Worm (Caenorhabditis elegans): Measurements from ENCODE around the gene F49F1.2.
"Not testable (repeated sequence)": the region's sequence is repeated elsewhere in the genome, so short reads cannot be mapped to it uniquely, and the experiment has no call there.

The F49F1.2 gene

DNA sequence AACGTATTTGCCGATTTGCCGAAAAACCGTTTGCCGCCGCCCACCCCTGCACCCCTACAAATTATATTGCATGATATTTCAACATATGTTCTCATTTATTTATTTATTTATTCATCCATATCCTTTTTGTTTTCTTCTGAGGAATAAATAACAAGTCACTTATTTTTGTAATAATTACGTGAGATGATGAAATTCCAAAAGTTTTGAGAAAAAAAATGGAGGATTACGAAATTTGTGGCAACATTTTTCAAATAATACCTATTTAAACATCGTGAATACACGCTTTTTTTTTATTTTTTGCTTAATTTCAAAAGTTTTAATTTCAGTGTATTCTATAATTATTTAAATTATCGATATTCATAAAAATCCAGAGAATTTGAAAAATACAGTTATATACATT, 18.8 kb upstream of the F49F1.2 start:
- TF ChIP-seq unc-62 (GFP tag; optimal IDR thresholded peaks at IDR 0.05): no peak

DNA sequence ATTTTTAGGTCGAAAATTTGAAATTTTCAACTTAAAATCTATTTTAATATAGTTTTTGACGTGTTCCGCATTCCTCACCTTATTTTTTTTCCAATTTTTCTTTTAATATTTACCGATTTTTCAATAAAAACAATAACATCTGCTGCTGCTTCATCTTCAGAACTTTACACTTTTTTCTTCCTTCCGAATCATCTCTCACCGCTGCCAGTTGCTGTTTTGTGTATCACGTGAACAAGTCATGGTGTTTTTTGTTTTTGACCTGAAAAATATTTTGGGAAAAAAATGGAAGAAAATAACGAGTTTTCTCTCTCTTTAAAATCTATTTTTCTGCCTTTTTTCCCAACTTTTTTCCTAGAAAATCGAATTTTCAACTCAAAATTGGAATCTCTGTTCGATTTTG, 16.0 kb upstream of the F49F1.2 start:
- no peak for TF ChIP-seq unc-62 (GFP tag; optimal IDR thresholded peaks at IDR 0.05)

DNA sequence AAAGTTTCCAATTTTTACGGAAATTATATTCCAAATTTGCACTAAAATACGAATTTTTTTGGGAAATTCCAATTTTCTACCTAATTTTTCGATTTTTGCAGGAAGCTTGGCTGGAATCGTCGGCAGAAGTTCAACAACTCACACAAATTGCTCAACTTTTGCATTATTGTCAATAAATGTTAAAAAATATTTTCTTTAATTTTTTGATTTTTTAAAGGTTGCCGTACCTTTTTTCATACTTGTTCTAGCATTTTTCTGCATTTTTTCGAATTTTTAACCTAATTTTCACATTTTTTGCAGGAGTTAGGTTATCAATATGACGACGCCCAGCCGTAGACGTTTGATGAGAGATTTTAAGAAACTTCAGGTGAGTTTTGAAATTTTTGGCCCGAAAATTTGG, 13.0 kb upstream of the F49F1.2 start, which contains the start of gene ubc-1:
TSS of gene ubc-1 (plus strand) at position 301 of the 400 bp plus-strand sequence.
- TF ChIP-seq unc-62 (GFP tag; optimal IDR thresholded peaks at IDR 0.05): no peak

DNA sequence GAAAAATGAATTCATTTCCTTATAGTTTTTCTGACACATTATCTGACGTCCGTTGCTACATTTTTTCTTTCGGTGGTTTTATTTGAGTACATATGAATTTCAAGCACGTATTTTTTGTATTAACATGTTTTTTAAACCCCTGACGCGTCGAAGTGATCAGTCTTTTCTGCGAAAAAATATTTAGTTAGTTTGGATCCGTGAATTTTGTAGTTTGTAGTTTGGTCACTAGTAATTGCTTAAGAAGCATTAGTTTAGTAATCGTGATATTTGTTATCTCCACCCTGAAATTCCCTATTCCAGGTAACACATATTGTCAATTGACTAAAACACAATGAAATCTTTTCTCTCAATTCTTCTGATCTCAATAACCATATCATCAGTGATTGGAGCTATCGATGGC, 7.0 kb upstream of the F49F1.2 start, which contains the start of gene C35B1.7:
TSS of gene C35B1.7 (plus strand) at position 301 of the 400 bp plus-strand sequence.
- TF ChIP-seq unc-62 (GFP tag; optimal IDR thresholded peaks at IDR 0.05): no peak

DNA sequence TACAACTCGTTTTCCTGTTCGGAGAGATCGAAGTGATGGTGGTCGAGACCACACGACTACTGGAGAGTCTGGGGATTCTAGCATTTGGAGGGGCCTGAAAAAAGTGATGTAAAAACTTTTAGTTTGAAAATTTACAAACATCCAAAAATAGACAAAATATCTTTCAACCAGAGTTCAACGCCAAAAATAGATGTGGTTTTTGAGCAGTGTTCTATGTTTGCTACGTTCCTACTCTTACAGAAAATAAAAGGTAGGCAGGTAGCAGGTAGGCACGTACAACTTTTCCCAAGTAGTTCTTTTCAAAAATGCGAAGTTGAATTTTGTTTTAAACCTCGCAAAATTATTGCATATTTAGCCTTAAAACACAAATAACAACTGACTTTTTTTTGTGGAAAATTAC, 3.4 kb upstream of the F49F1.2 start, which contains the start of gene F49F1.14:
TSS of gene F49F1.14 (minus strand) at position 101 of the 400 bp plus-strand sequence.
- TF ChIP-seq unc-62 (GFP tag; optimal IDR thresholded peaks at IDR 0.05): no peak

DNA sequence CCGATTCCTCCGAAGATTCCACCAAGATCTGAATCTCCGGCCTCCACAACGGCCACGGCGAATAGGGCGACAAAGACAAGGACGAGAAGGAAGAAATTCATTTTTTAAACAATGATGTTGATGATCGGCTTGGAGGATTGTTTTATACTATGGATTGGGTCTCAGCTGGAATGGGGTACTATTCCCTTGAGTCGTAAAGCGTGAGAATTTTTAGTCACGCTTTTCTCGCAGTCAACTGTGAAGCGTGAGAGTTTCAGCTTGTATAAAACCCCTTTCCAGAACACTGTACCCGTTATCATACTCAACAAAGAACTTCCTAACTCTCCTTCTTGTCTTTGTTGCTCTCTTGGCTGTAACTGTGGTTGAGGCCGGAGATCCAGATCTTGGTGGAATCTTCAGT, 1.2 kb upstream of the F49F1.2 start, which contains the start of gene F49F1.15:
TSS of gene F49F1.15 (minus strand) at position 101 of the 400 bp plus-strand sequence.
- no peak for TF ChIP-seq unc-62 (GFP tag; optimal IDR thresholded peaks at IDR 0.05)

DNA sequence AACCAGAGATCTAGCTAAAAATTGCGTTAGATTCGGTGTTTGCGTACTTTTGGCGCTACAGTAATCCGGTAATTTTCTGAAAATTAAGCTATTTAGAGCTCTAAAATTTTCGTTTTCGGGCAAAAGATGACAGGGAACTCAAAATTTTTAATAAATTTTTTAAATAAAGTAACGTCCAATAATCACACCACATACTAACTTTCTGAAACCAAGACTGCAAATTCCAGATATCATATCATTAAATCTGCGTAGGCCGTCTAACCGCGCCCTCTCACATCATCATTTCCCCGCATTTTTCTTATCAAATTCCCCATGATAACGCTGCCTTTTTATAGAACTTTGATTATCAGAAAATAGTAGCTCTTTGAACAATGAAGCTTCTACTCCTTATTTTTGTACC, 1.7 kb downstream of the F49F1.2 start, which contains the start of gene drd-50:
TSS of gene drd-50 (plus strand) at position 301 of the 400 bp plus-strand sequence.
- TF ChIP-seq unc-62 (GFP tag; optimal IDR thresholded peaks at IDR 0.05): no peak

DNA sequence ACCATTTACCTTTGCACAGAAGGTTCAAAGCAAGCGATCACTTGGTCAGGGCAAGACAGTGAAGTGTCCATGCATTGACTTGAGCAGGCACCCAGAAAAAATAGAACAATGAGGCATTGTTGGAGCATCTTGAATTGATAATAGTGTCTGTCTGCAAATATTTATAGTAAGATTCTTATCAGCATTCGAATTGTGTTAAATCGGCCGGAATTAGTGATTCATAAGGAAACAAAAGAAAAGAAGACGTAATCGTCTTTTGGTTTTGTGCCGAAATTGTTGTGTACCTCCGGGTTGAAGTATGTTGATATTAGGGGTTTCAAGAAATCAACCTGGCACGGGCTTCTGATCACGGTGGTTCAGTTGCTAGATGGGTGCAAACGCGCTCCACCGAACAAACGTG, 4.5 kb downstream of the F49F1.2 start, which contains the start of gene F49F1.5:
TSS of gene F49F1.5 (minus strand) at position 153 of the 400 bp plus-strand sequence.
- TF ChIP-seq unc-62 (GFP tag; optimal IDR thresholded peaks at IDR 0.05): no peak

DNA sequence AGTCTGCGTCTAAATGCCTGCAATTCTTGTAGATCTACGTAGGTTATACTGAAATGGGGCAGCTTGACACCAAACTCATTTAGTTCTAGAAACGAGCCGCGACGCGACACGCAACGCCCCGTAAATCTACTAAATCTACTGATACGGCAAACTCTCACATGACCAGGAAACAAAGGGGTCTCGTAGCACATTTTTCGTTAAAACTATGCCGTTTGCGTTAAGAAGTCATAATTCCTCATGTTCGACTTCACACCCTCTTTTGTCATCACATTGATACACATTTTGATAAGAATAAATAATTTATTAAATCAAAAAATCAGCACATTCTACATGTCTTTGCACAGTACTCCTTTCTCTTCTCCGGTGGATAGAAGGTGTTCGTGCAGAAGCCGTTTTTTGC, 5.3 kb downstream of the F49F1.2 start:
- no peak for TF ChIP-seq unc-62 (GFP tag; optimal IDR thresholded peaks at IDR 0.05)

DNA sequence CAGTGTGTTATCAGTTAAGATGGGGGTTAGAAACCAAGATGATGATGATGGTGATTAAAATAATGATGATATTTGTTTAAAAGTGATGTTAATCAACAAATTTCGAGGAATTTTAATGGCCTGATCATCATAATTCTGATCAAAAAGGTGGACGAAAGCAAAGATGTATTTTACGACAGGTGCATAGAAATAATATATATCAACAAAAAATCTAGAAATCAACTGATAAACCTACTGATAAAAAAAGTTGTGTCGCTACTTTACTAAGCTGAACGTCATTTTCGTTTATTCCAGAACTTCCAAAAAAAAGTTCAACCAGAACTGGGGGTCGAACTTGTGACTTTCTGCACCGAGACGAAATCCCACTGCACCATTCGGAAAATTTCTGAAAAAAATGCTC, 7.3 kb downstream of the F49F1.2 start, which contains the start of gene mul-1:
TSS of gene mul-1 (minus strand) at position 84 of the 400 bp plus-strand sequence.
- TF ChIP-seq unc-62 (GFP tag; optimal IDR thresholded peaks at IDR 0.05): no peak

DNA sequence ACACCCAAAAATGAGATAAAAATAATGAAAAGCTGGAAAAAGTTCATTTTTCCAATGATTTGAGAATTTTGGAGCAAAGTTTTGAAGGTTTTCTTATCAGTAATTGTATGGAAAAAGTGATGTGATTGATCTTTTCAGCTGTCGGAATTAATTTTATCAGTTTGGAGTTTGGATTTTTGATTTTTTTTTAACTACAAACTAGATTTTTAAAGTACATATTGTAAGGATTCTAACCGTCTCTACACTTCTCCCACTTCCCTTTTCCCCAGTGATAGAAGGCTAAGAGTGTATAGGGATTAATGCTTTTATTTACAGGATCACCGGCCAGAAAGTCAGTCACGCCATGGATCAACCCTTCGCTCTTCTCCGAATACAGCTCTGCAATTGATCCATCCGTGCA, 9.9 kb downstream of the F49F1.2 start, which contains the start of gene F49F1.7:
TSS of gene F49F1.7 (minus strand) at position 101 of the 400 bp plus-strand sequence.
- TF ChIP-seq unc-62 (GFP tag; optimal IDR thresholded peaks at IDR 0.05): not testable (repeated sequence)

DNA sequence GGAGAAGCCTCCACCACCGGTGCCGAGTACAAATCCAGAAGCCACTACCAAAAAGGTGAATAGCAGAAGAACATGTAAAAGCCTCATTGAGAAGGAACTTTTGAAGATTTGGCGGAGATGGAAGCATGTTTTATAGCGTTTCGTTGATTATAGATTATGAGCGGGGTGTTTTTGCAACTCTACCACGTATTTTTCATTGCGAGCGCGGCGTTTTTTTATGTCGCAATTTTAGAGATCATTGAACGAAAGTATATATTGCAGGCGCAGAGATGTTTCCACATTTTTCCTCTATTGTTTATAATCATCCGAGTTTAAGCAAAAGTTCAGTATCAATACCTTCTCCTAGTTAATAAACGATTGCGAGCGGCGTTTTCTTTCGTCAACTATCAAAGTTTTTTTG, 20.0 kb downstream of the F49F1.2 start, which contains the start of gene F49F1.17:
TSS of gene F49F1.17 (minus strand) at position 101 of the 400 bp plus-strand sequence.
- TF ChIP-seq unc-62 (GFP tag; optimal IDR thresholded peaks at IDR 0.05): no peak

DNA sequence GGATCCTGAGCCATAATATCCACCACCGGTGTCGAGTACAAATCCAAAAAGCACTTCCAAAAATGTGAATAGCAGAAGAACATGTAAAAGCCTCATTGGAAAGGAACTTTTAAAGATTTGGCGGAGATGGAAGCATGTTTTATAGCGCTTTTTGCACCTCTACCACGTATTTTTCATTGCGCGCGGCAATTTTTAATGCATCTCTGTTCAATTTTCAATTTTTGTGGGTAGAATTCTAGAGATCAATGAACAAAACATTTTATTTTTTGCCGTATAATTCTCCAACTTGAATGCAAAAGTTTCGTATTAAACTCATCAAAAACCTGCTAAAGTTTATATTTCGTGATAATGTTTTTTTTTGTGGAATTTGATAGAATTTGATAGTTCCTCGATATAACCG, 21.7 kb downstream of the F49F1.2 start, which contains the start of gene F49F1.9:
TSS of gene F49F1.9 (minus strand) at position 101 of the 400 bp plus-strand sequence.
- TF ChIP-seq unc-62 (GFP tag; optimal IDR thresholded peaks at IDR 0.05): no peak

DNA sequence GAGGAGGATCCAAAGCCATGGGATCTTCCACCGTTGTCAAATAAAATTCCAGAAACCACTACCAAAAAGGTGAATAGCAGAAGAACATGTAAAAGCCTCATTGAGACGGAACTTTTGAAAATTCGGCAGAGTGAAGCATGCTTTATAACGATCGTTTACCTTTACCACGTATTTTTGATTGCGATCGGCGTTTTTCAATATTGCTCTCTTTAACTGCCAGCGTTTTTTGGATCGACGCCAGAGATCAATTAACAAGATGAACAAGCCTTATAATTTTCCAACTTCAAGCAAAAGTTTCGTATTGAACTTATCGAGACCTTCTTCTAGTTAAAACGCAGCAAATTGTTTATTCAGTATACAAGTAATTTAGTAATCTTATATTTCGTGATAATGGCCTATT, 23.3 kb downstream of the F49F1.2 start, which contains the start of gene F49F1.10:
TSS of gene F49F1.10 (minus strand) at position 101 of the 400 bp plus-strand sequence.
- TF ChIP-seq unc-62 (GFP tag; optimal IDR thresholded peaks at IDR 0.05): no peak

DNA sequence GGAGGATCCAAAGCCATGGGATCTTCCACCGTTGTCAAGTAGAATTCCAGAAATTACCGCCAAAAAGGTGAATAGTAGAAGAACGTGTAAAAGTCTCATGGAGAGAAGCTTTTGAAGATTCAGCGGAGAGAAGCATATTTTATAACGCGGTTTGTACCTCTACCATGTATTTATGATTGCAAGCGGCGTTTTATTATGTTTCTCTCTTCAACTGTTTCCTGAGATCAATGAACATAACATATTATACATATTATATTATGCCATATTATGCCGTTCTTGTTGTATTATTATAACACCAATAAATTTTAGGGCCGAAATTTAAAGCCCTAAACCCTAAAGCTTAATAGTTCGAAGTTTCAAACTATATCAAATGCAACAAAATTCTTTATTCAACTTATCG, 24.5 kb downstream of the F49F1.2 start, which contains the start of gene F49F1.18:
TSS of gene F49F1.18 (minus strand) at position 101 of the 400 bp plus-strand sequence.
- TF ChIP-seq unc-62 (GFP tag; optimal IDR thresholded peaks at IDR 0.05): no peak

DNA sequence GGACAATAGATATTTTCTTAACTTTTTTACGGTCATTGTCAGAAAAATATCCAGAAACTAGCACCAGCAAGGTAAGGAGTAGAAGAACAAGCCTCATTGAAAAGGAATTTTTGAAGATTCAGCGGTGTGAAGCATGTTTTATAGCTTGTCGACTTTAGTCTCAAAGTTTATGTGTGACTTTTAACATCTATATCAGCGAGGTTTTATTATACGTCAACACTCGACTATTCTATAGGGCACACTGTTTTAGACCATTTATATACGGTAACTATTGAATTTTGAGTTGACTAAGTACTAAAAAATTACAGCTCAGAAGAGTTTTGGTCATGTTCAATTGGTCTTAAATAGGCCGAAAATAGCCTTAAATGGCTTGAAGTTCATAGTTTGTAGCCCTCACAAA, 25.6 kb downstream of the F49F1.2 start, which contains the start of gene F49F1.11:
TSS of gene F49F1.11 (minus strand) at position 101 of the 400 bp plus-strand sequence.
- no peak for TF ChIP-seq unc-62 (GFP tag; optimal IDR thresholded peaks at IDR 0.05)

DNA sequence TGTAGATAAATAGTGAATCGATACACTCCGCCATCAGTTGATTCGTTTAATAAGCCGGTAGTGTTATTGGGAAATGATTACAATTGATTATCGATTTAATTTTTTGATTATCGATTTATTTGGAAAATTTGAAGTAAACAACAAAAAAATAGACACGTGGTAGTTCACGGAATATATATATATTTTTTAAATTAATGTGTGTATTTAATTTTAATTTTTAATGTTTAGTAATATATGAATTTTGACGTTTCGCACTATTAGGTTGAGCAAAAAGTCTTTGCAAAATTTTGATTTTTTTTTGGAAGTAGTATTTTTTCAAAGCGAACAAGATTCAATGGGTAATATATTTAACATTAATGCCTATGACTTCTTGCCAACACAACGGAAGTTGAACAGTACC, 27.2 kb downstream of the F49F1.2 start, which contains the start of gene F49F1.12:
TSS of gene F49F1.12 (minus strand) at position 101 of the 400 bp plus-strand sequence.
- TF ChIP-seq unc-62 (GFP tag; optimal IDR thresholded peaks at IDR 0.05): not testable (repeated sequence)
